Fruit fly (Drosophila melanogaster) whole organism, wandering third instar larva: Measurements from ENCODE around the gene CG13272.

Experiments
- Abd-B ChIP-seq: fragments of >200 bp; optimal IDR thresholded peaks from 2 replicates; lab custom pipeline; 2017; ENCODE audit warnings: missing biosample characterization, missing genetic modification characterization
- CG9705 ChIP-seq: fragments of 200-800 bp; sonication (Bioruptor generic); optimal IDR thresholded peaks from 2 replicates; lab custom pipeline; 2018; ENCODE audit warnings: missing biosample characterization, mild to moderate bottlenecking, missing genetic modification characterization
- Dfd ChIP-seq: fragments of >200 bp; optimal IDR thresholded peaks from 2 replicates; lab custom pipeline; 2017; ENCODE audit warnings: missing biosample characterization, missing genetic modification characterization
- HLH106 ChIP-seq: fragments of 200-800 bp; optimal IDR thresholded peaks from 3 replicates; lab custom pipeline; 2019; ENCODE audit warnings: missing biosample characterization, mild to moderate bottlenecking, missing genetic modification characterization, moderate library complexity
- Hnf4 ChIP-seq: fragments of 200-800 bp; sonication (Bioruptor generic); optimal IDR thresholded peaks from 2 replicates; lab custom pipeline; 2016; ENCODE audit warnings: missing biosample characterization, mild to moderate bottlenecking, missing genetic modification characterization
- OdsH ChIP-seq: fragments of 200-800 bp; sonication (Bioruptor generic); optimal IDR thresholded peaks from 2 replicates; lab custom pipeline; 2016; ENCODE audit warnings: missing biosample characterization, mild to moderate bottlenecking, missing genetic modification characterization
- foxo ChIP-seq, 2 experiments: fragments of 200-800 bp; sonication (Bioruptor generic); optimal IDR thresholded peaks; 2 replicates in 1 of 2; 3 replicates in 1 of 2; lab custom pipeline; 2016 to 2017; ENCODE audit warnings: missing biosample characterization in 2 of 2, missing genetic modification characterization in 2 of 2
- fru ChIP-seq: fragments of 200-800 bp; sonication (Bioruptor generic); optimal IDR thresholded peaks from 3 replicates; lab custom pipeline; 2016; ENCODE audit warnings: missing biosample characterization, mild to moderate bottlenecking, missing genetic modification characterization
- h ChIP-seq: fragments of 200-800 bp; sonication (Bioruptor generic); optimal IDR thresholded peaks from 3 replicates; lab custom pipeline; 2016; ENCODE audit warnings: missing biosample characterization, mild to moderate bottlenecking, missing genetic modification characterization
- lola ChIP-seq: fragments of >200 bp; optimal IDR thresholded peaks from 2 replicates; lab custom pipeline; 2017; ENCODE audit warnings: missing biosample characterization, missing genetic modification characterization
- pan ChIP-seq: fragments of >200 bp; optimal IDR thresholded peaks from 2 replicates; lab custom pipeline; 2017
- psq ChIP-seq: fragments of 200-800 bp; sonication (Bioruptor generic); optimal IDR thresholded peaks from 3 replicates; lab custom pipeline; 2017; ENCODE audit warnings: missing biosample characterization, mild to moderate bottlenecking, missing genetic modification characterization, moderate library complexity
- usp ChIP-seq: fragments of >200 bp; optimal IDR thresholded peaks from 2 replicates; lab custom pipeline; 2017; ENCODE audit warnings: missing biosample characterization, missing genetic modification characterization

- no peak for TF ChIP-seq foxo (GFP tag; optimal IDR thresholded peaks at IDR 0.05; lab: Kevin White, UChicago)
- peak; percentile 16 for TF ChIP-seq h (GFP tag; lab: Kevin White, UChicago)
- no peak for TF ChIP-seq pan (lab: Kevin White, UChicago)
- no peak for TF ChIP-seq fru (GFP tag; lab: Kevin White, UChicago)
- no peak for TF ChIP-seq Dfd (GFP tag; lab: Kevin White, UChicago)
- no peak for TF ChIP-seq CG9705 (GFP tag; lab: Kevin White, UChicago)
- no peak for TF ChIP-seq Hnf4 (GFP tag; lab: Kevin White, UChicago)
- TF ChIP-seq usp = no peak
- no peak for TF ChIP-seq lola (GFP tag; lab: Kevin White, UChicago)
- no peak for TF ChIP-seq HLH106 (tag; lab: Kevin White, UChicago)
- no peak for TF ChIP-seq OdsH (GFP tag; lab: Kevin White, UChicago)
- TF ChIP-seq psq (GFP tag; lab: Kevin White, UChicago) = no peak
- TF ChIP-seq Abd-B = no peak
Observed at dm6 chr2L:16826872-16827506, 22.3 kb downstream of the CG13272 start, which contains the start of gene AspRS-m.
